Worm (Caenorhabditis elegans) whole organism, late embryonic: ENCODE data around the gene ncx-10.

Experiments used
- C38D4.7 ChIP-seq: fragments of 200-800 bp; sonication (Bioruptor generic); optimal IDR thresholded peaks from 2 replicates; lab custom pipeline; 2018; ENCODE audit warnings: mild to moderate bottlenecking, missing genetic modification characterization, moderate library complexity, missing compliant biosample characterization
- F13H6.1 ChIP-seq: sonication (generic microtip); optimal IDR thresholded peaks from 2 replicates; lab custom pipeline; 2016; ENCODE audit warnings: missing genetic modification characterization, missing compliant biosample characterization
- K09A11.1 ChIP-seq: sonication (generic microtip); optimal IDR thresholded peaks from 2 replicates; lab custom pipeline; 2017; ENCODE audit warnings: antibody characterized with exemption, mild to moderate bottlenecking, missing genetic modification characterization, missing compliant biosample characterization; ENCODE audit not compliant: insufficient read depth
- T23F11.4 ChIP-seq: fragments of 200-800 bp; sonication (Bioruptor generic); optimal IDR thresholded peaks from 2 replicates; lab custom pipeline; 2018; ENCODE audit warnings: mild to moderate bottlenecking, missing genetic modification characterization, missing compliant biosample characterization
- ahr-1 ChIP-seq: sonication (generic microtip); optimal IDR thresholded peaks from 2 replicates; lab custom pipeline; 2016; ENCODE audit warnings: missing genetic modification characterization, missing compliant biosample characterization
- ama-1 ChIP-seq: fragments of 150-350 bp; optimal IDR thresholded peaks from 2 replicates; lab custom pipeline; 2014
- ceh-2 ChIP-seq: sonication (generic microtip); optimal IDR thresholded peaks from 2 replicates; lab custom pipeline; 2016; ENCODE audit warnings: missing genotype, missing genetic modification characterization, missing compliant biosample characterization
- ceh-30 ChIP-seq: fragments of 150-350 bp; optimal IDR thresholded peaks from 2 replicates; lab custom pipeline; 2014; ENCODE audit warnings: missing biosample characterization, missing genetic modification characterization
- ceh-34 ChIP-seq: sonication (generic microtip); optimal IDR thresholded peaks from 2 replicates; lab custom pipeline; 2016; ENCODE audit warnings: mild to moderate bottlenecking, missing genetic modification characterization, missing compliant biosample characterization
- ceh-45 ChIP-seq: fragments of 200-800 bp; sonication (Bioruptor generic); IDR thresholded peaks from 2 replicates; pipeline ENCODE4 v1.3.6; 2022; ENCODE audit warnings: missing genetic modification reagents, missing genetic modification characterization, missing compliant biosample characterization
- ceh-9 ChIP-seq: sonication (generic microtip); optimal IDR thresholded peaks from 2 replicates; lab custom pipeline; 2016; ENCODE audit warnings: mild to moderate bottlenecking, missing genetic modification characterization, inconsistent platforms, missing compliant biosample characterization
- che-1 ChIP-seq: sonication (generic microtip); optimal IDR thresholded peaks from 2 replicates; lab custom pipeline; 2016; ENCODE audit warnings: mild to moderate bottlenecking, missing genetic modification characterization, missing compliant biosample characterization
- dmd-4 ChIP-seq: sonication (generic microtip); optimal IDR thresholded peaks from 2 replicates; lab custom pipeline; 2016; ENCODE audit warnings: borderline replicate concordance, missing genetic modification characterization, missing compliant biosample characterization
- dve-1 ChIP-seq: sonication (generic microtip); optimal IDR thresholded peaks from 2 replicates; lab custom pipeline; 2017; ENCODE audit warnings: antibody characterized with exemption, mild to moderate bottlenecking, missing genetic modification characterization, missing compliant biosample characterization
- elt-2 ChIP-seq: sonication (generic microtip); optimal IDR thresholded peaks from 2 replicates; lab custom pipeline; 2016; ENCODE audit warnings: missing genetic modification reagents, missing genetic modification characterization, missing compliant biosample characterization
- elt-4 ChIP-seq: sonication (generic microtip); optimal IDR thresholded peaks from 2 replicates; lab custom pipeline; 2016; ENCODE audit warnings: missing genetic modification characterization, missing compliant biosample characterization
- eyg-1 ChIP-seq: sonication (generic microtip); optimal IDR thresholded peaks from 2 replicates; lab custom pipeline; 2016; ENCODE audit warnings: missing genotype, missing genetic modification characterization, missing compliant biosample characterization
- fax-1 ChIP-seq: sonication (generic microtip); optimal IDR thresholded peaks from 2 replicates; lab custom pipeline; 2016; ENCODE audit warnings: missing genotype, missing genetic modification characterization, missing compliant biosample characterization
- fkh-6 ChIP-seq: sonication (generic microtip); optimal IDR thresholded peaks from 2 replicates; lab custom pipeline; 2016; ENCODE audit warnings: missing genetic modification characterization, missing compliant biosample characterization
- gmeb-2 ChIP-seq: sonication (generic microtip); optimal IDR thresholded peaks from 2 replicates; lab custom pipeline; 2016; ENCODE audit warnings: missing genetic modification characterization, inconsistent platforms, missing compliant biosample characterization
- hlh-13 ChIP-seq: fragments of 200-800 bp; sonication (Bioruptor generic); optimal IDR thresholded peaks from 2 replicates; lab custom pipeline; 2018; ENCODE audit warnings: mild to moderate bottlenecking, missing genetic modification characterization, missing compliant biosample characterization
- hlh-30 ChIP-seq: sonication (generic microtip); optimal IDR thresholded peaks from 2 replicates; lab custom pipeline; 2017; ENCODE audit warnings: antibody characterized with exemption, missing genetic modification characterization, missing compliant biosample characterization; ENCODE audit not compliant: insufficient read depth
- lim-6 ChIP-seq: sonication (generic microtip); optimal IDR thresholded peaks from 2 replicates; lab custom pipeline; 2016; ENCODE audit warnings: missing genetic modification characterization, missing compliant biosample characterization
- lin-11 ChIP-seq: fragments of 200-800 bp; sonication (Bioruptor generic); optimal IDR thresholded peaks from 2 replicates; lab custom pipeline; 2018; ENCODE audit warnings: mild to moderate bottlenecking, missing genetic modification characterization, missing compliant biosample characterization
- madf-2 ChIP-seq: sonication (generic microtip); optimal IDR thresholded peaks from 2 replicates; lab custom pipeline; 2017; ENCODE audit warnings: missing genetic modification characterization, missing compliant biosample characterization
- nhr-11 ChIP-seq: fragments of 150-350 bp; optimal IDR thresholded peaks from 2 replicates; lab custom pipeline; 2014; ENCODE audit warnings: missing biosample characterization, missing genetic modification characterization
- nhr-232 ChIP-seq: sonication (generic microtip); optimal IDR thresholded peaks from 2 replicates; lab custom pipeline; 2016; ENCODE audit warnings: missing genetic modification characterization, missing compliant biosample characterization
- npax-4 ChIP-seq: sonication (generic microtip); optimal IDR thresholded peaks from 2 replicates; lab custom pipeline; 2016; ENCODE audit warnings: missing genetic modification characterization, missing compliant biosample characterization
- odd-2 ChIP-seq: sonication (generic microtip); optimal IDR thresholded peaks from 2 replicates; lab custom pipeline; 2017; ENCODE audit warnings: antibody characterized with exemption, mild to moderate bottlenecking, missing genetic modification characterization, missing compliant biosample characterization
- pag-3 ChIP-seq: sonication (generic microtip); optimal IDR thresholded peaks from 2 replicates; lab custom pipeline; 2016; ENCODE audit warnings: missing compliant biosample characterization, missing genetic modification characterization, borderline replicate concordance
- pha-2 ChIP-seq: sonication (generic microtip); optimal IDR thresholded peaks from 2 replicates; lab custom pipeline; 2017; ENCODE audit warnings: mild to moderate bottlenecking, missing genetic modification characterization, missing compliant biosample characterization
- pha-4 ChIP-seq: fragments of 150-350 bp; optimal IDR thresholded peaks from 2 replicates; lab custom pipeline; 2018; ENCODE audit warnings: missing biosample characterization, missing genetic modification reagents, missing genetic modification characterization
- pqm-1 ChIP-seq: sonication (generic microtip); optimal IDR thresholded peaks from 2 replicates; lab custom pipeline; 2016; ENCODE audit warnings: missing genetic modification characterization, missing compliant biosample characterization
- ref-2 ChIP-seq: sonication (generic microtip); optimal IDR thresholded peaks from 2 replicates; lab custom pipeline; 2016; ENCODE audit warnings: missing genetic modification characterization, missing compliant biosample characterization
- sdc-2 ChIP-seq: sonication (generic microtip); optimal IDR thresholded peaks from 2 replicates; lab custom pipeline; 2016; ENCODE audit warnings: missing genotype, missing genetic modification characterization, missing compliant biosample characterization
- sox-2 ChIP-seq: fragments of 200-800 bp; sonication (Bioruptor generic); IDR thresholded peaks from 2 replicates; pipeline ENCODE4 v1.3.6; 2022; ENCODE audit warnings: missing genetic modification reagents, missing genetic modification characterization, missing compliant biosample characterization
- tbx-2 ChIP-seq: sonication (generic microtip); optimal IDR thresholded peaks from 2 replicates; lab custom pipeline; 2016; ENCODE audit warnings: missing genetic modification characterization, missing compliant biosample characterization
- ttx-3 ChIP-seq: sonication (generic microtip); optimal IDR thresholded peaks from 2 replicates; lab custom pipeline; 2016; ENCODE audit warnings: missing genetic modification reagents, missing genetic modification characterization, missing compliant biosample characterization
- unc-3 ChIP-seq, 2 experiments: fragments of 200-800 bp in 1 of 2; sonication (Bioruptor generic) in 1 of 2; sonication (generic microtip) in 1 of 2; conservative IDR thresholded peaks in 1 of 2; optimal IDR thresholded peaks in 1 of 2; 2 replicates each; pipeline versions ENCODE4 v1.3.6 to Lab custom; 2016 to 2022; ENCODE audit warnings: missing compliant biosample characterization in 2 of 2, missing genetic modification characterization in 2 of 2, missing genetic modification reagents in 1 of 2
- unc-42 ChIP-seq: sonication (generic microtip); optimal IDR thresholded peaks from 2 replicates; lab custom pipeline; 2016; ENCODE audit warnings: missing genotype, missing genetic modification characterization, missing compliant biosample characterization
- unc-55 ChIP-seq: sonication (generic microtip); optimal IDR thresholded peaks from 2 replicates; lab custom pipeline; 2017; ENCODE audit warnings: missing biosample characterization, missing genetic modification reagents, missing genetic modification characterization
- zip-5 ChIP-seq: sonication (generic microtip); optimal IDR thresholded peaks from 2 replicates; lab custom pipeline; 2016; ENCODE audit warnings: missing genetic modification characterization, missing compliant biosample characterization
- ztf-16 ChIP-seq: sonication (generic microtip); optimal IDR thresholded peaks from 2 replicates; lab custom pipeline; 2017; ENCODE audit warnings: missing genetic modification characterization, missing compliant biosample characterization

ncx-10 gene

DNA sequence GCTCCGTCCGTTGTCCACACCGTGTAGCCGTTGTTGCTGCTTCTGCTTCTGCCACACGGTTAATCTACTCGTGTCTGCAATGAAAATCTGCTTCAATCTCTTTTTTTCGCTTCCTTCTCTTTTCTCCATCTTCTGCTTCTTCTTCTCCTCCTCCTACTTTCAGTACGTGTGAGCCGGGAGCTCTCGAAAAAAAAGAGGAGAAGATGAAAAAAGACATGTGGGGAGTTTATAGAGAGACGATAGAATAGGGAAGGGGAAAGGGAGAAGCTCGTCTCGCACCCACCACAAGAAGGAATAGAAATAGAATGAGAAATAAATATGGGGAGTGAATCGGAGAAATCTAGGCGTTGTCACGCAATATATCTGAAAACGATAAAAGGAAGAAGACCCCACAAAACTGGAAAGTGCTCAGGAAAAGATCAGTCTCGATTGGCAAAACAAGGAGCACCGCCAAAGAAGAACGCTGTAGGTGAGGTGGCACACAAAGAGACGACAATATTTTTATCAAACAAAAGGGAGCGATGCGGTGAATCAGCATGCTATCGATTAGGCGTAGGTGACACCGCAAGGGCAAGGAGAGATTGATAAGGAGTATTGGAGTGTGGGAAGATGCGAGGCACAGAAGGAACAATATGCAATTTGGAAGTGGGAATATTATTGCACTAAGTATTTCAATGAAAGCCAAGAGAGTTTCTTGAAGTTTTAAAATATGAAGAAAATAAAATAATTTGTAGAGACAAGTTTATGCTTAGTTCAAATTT is 45.0 kb upstream of the ncx-10 start, which contains the start of gene let-413:
Gene let-413, minus strand, starts transcription at position 76 of the 761 bp plus-strand sequence.
- peak; percentile 26 for TF ChIP-seq dmd-4 (tag; lab: Kevin White, UChicago)
- no peak for TF ChIP-seq ceh-2 (tag; lab: Kevin White, UChicago)
- no peak for TF ChIP-seq ama-1 (lab: Kevin White, UChicago)
- TF ChIP-seq ceh-34 (tag; lab: Kevin White, UChicago) = no peak
- no peak for TF ChIP-seq elt-4 (tag; lab: Kevin White, UChicago)
- TF ChIP-seq madf-2 (tag; lab: Kevin White, UChicago) = no peak
- no peak for TF ChIP-seq npax-4 (tag; lab: Kevin White, UChicago)
- no peak for TF ChIP-seq ceh-30
- peak; percentile 20 for TF ChIP-seq unc-42 (tag; lab: Kevin White, UChicago)
- no peak for TF ChIP-seq sdc-2 (tag; lab: Kevin White, UChicago)
- peak; percentile 56 for TF ChIP-seq elt-2 (tag; lab: Kevin White, UChicago)
- no peak for TF ChIP-seq tbx-2 (tag; lab: Kevin White, UChicago)
- peak; percentile 1 for TF ChIP-seq pqm-1 (tag; lab: Kevin White, UChicago)
- no peak for TF ChIP-seq nhr-11
- TF ChIP-seq ceh-9 (tag; lab: Kevin White, UChicago) = no peak
- TF ChIP-seq zip-5 (tag; lab: Kevin White, UChicago) = no peak

DNA sequence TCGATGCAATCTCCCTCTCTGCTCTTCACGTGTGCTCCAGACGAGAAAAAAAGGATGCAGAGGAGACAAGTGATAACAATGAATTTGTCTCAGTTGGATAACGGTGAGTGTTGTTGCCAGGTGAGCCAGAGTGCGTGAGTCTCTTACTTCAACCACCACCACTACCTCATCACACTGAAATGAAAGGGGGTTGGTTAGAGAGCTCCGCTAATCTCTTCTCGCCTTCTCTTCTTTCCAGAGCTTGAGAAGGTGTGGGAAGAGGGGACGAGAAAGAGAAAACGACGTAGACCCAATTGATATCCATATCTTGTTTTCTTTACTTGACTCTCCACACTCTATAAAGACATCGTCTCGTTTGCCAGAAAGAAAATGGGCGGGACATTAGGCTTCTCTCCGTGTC is 38.5 kb upstream of the ncx-10 start:
- TF ChIP-seq unc-42 (tag; lab: Kevin White, UChicago) (no peak), unc-55 (GFP tag; lab: Kevin White, UChicago) (no peak), odd-2 (tag; lab: Kevin White, UChicago) (no peak), ztf-16 (tag; lab: Kevin White, UChicago) (no peak), eyg-1 (no peak), tbx-2 (tag; lab: Kevin White, UChicago) (no peak), sox-2 (GFP tag; lab: Robert Waterston, UW) (no peak), hlh-13 (GFP tag; lab: Kevin White, UChicago) (no peak), dve-1 (tag; lab: Kevin White, UChicago) (no peak), ttx-3 (no peak), pqm-1 (tag; lab: Kevin White, UChicago) (no peak), pha-2 (tag; lab: Kevin White, UChicago) (no peak)

- TF ChIP-seq lin-11 (tag; lab: Kevin White, UChicago) (no peak), hlh-30 (tag; lab: Kevin White, UChicago) (no peak), pha-4 (no peak), ceh-45 (no peak), npax-4 (tag; lab: Kevin White, UChicago) (no peak), nhr-232 (tag; lab: Kevin White, UChicago) (no peak), pqm-1 (tag; lab: Kevin White, UChicago) (no peak), madf-2 (tag; lab: Kevin White, UChicago) (no peak), T23F11.4 (GFP tag; lab: Kevin White, UChicago) (no peak), pag-3 (no peak), K09A11.1 (tag; lab: Kevin White, UChicago) (no peak), F13H6.1 (tag; lab: Kevin White, UChicago) (no peak), C38D4.7 (GFP tag; lab: Kevin White, UChicago) (no peak), unc-55 (GFP tag; lab: Kevin White, UChicago) (no peak), ttx-3 (no peak)
Observed at ce11 chrV:7970519-7970918, 37.6 kb upstream of the ncx-10 start.

- TF ChIP-seq elt-4 (tag; lab: Kevin White, UChicago) (no peak), fkh-6 (tag; lab: Kevin White, UChicago) (no peak), gmeb-2 (tag; lab: Kevin White, UChicago) (no peak), K09A11.1 (tag; lab: Kevin White, UChicago) (no peak), madf-2 (tag; lab: Kevin White, UChicago) (no peak), ahr-1 (tag; lab: Kevin White, UChicago) (no peak), elt-2 (tag; lab: Kevin White, UChicago) (no peak), lim-6 (tag; lab: Kevin White, UChicago) (no peak), sox-2 (GFP tag; lab: Robert Waterston, UW) (no peak), unc-3 (GFP tag; conservative IDR thresholded peaks at IDR 0.05; lab: Robert Waterston, UW) (no peak), unc-3 (tag; optimal IDR thresholded peaks at IDR 0.05; lab: Kevin White, UChicago) (no peak), nhr-11 (no peak), ref-2 (tag; lab: Kevin White, UChicago) (no peak), sdc-2 (tag; lab: Kevin White, UChicago) (no peak), ceh-34 (tag; lab: Kevin White, UChicago) (no peak), pqm-1 (tag; lab: Kevin White, UChicago) (no peak), ceh-9 (tag; lab: Kevin White, UChicago) (no peak), che-1 (tag; lab: Kevin White, UChicago) (no peak), fax-1 (tag; lab: Kevin White, UChicago) (no peak), hlh-30 (tag; lab: Kevin White, UChicago) (no peak), ttx-3 (no peak)
Observed at ce11 chrV:7969107-7969506, 36.2 kb upstream of the ncx-10 start, which contains the start of gene che-7. Gene che-7 (minus strand): TSS chrV:7969207.
